Worm (Caenorhabditis elegans): ENCODE measurements around the gene wht-6.

The wht-6 gene

DNA sequence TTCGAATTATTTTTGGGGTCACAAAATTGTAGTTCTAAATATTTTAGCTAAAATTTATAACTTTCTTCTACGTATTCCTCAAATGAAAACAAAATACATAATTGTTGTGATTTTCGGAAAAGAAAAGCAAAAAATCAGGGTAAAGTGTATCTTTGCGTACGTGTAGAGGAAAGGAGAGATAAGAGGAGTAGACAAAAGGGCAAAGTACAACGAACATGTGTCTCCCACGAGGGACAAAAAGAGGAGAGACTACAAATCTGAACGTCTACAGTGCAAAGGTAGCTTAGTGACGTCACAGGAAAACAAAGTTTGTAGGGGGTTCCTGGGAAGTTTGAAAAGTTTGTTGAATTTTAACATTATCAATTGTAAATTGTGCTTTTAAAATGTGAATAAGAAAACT, 24.0 kb upstream of the wht-6 start (continued):
- TF ChIP-seq F10B5.3 (tag; optimal IDR thresholded peaks at IDR 0.05) (no peak), ama-1 (optimal IDR thresholded peaks at IDR 0.05) (peak; percentile 7), gei-8 (GFP tag; optimal IDR thresholded peaks at IDR 0.05) (no peak), mxl-3 (GFP tag; optimal IDR thresholded peaks at IDR 0.05) (peak; percentile 89), ZK337.2 (GFP tag; IDR thresholded peaks at IDR 0.05) (no peak), daf-8 (GFP tag; IDR thresholded peaks at IDR 0.05) (no peak), unc-39 (tag; optimal IDR thresholded peaks at IDR 0.05) (no peak), R02D3.7 (tag; optimal IDR thresholded peaks at IDR 0.05) (no peak), skn-1 (tag; optimal IDR thresholded peaks at IDR 0.05) (no peak), lin-1 (GFP tag; IDR thresholded peaks at IDR 0.05) (peak; percentile 39; the same call in 1 of the 2 replicates), sdz-12 (GFP tag; optimal IDR thresholded peaks at IDR 0.05) (no peak), dve-1 (tag; optimal IDR thresholded peaks at IDR 0.05; ENCODE audit: insufficient read depth) (peak; percentile 79), T26A8.4 (GFP tag; IDR thresholded peaks at IDR 0.05) (0 out of 2 replicates have a peak, but pooled peaks have one; percentile 26), tag-97 (GFP tag; IDR thresholded peaks at IDR 0.05) (no peak), T20F7.1 (GFP tag; optimal IDR thresholded peaks at IDR 0.05) (peak; percentile 53), lin-38 (GFP tag; IDR thresholded peaks at IDR 0.05) (peak; percentile 50), hif-1 (tag; optimal IDR thresholded peaks at IDR 0.05) (peak; percentile 6 to 63), hmg-1.1 (GFP tag; IDR thresholded peaks at IDR 0.05) (peak; percentile 54), mes-2 (tag; optimal IDR thresholded peaks at IDR 0.05; ENCODE audit: poor library complexity, severe bottlenecking) (peak; percentile 52), mdl-1 (tag; optimal IDR thresholded peaks at IDR 0.05) (peak; percentile 57 to 93), hlh-30 (tag; optimal IDR thresholded peaks at IDR 0.05; ENCODE audit: insufficient read depth) (peak; percentile 82), nhr-48 (tag; optimal IDR thresholded peaks at IDR 0.05) (peak; percentile 89), ceh-44 (GFP tag; IDR thresholded peaks at IDR 0.05) (no peak), nhr-111 (GFP tag; optimal IDR thresholded peaks at IDR 0.05) (no peak), ceh-20 (GFP tag; IDR thresholded peaks at IDR 0.05) (no peak), pqm-1 (tag; optimal IDR thresholded peaks at IDR 0.05) (peak; percentile 1), rbr-2 (tag; optimal IDR thresholded peaks at IDR 0.05) (no peak), nhr-77 (tag; optimal IDR thresholded peaks at IDR 0.05) (peak; percentile 44), vab-7 (GFP tag; IDR thresholded peaks at IDR 0.05) (no peak), nhr-28 (tag; optimal IDR thresholded peaks at IDR 0.05) (peak; percentile 93), mxl-2 (GFP tag; conservative IDR thresholded peaks at IDR 0.05) (no peak), nhr-76 (tag; optimal IDR thresholded peaks at IDR 0.05) (no peak), D1046.2 (GFP tag; IDR thresholded peaks at IDR 0.05) (no peak), ceh-32 (tag; optimal IDR thresholded peaks at IDR 0.05; ENCODE audit: poor library complexity) (no peak), ceh-28 (tag; optimal IDR thresholded peaks at IDR 0.05) (no peak), mep-1 (tag; optimal IDR thresholded peaks at IDR 0.05) (peak; percentile 61), ztf-7 (tag; optimal IDR thresholded peaks at IDR 0.05) (no peak), nhr-10 (tag; optimal IDR thresholded peaks at IDR 0.05) (peak; percentile 22), egl-43 (GFP tag; IDR thresholded peaks at IDR 0.05) (no peak)

DNA sequence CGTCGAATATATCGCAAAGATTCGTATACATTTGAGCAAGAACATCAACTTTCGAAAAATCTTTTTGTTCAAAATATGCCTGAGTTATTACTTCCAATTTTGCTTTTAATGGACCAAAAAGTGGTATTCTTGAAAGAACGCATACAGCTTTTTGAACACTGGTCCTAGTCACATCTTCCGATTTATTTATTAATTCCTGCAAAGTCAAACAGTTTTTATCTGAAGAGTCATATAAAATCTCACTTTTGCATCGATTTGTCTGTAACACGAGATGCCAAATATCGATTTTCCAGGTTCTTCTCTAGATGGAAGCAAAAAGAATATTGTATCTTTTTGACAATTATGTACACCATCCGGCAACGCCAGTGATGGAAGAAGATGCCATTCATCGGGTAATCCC, 21.7 kb upstream of the wht-6 start:
- TF ChIP-seq hif-1 (tag; optimal IDR thresholded peaks at IDR 0.05): no peak
- no peak for TF ChIP-seq unc-130 (GFP tag; optimal IDR thresholded peaks at IDR 0.05)
- TF ChIP-seq gei-8 (GFP tag; optimal IDR thresholded peaks at IDR 0.05): no peak
- peak; percentile 96 for TF ChIP-seq aha-1 (tag)
- no peak for TF ChIP-seq mxl-2 (GFP tag; conservative IDR thresholded peaks at IDR 0.05)
- TF ChIP-seq ZK337.2 (GFP tag; IDR thresholded peaks at IDR 0.05): no peak
- no peak for TF ChIP-seq ceh-82 (tag; optimal IDR thresholded peaks at IDR 0.05)
- peak; percentile 4 for TF ChIP-seq nhr-102 (tag; optimal IDR thresholded peaks at IDR 0.05)
- TF ChIP-seq hmg-1.1 (GFP tag; IDR thresholded peaks at IDR 0.05): no peak

Data from whole organism, L4 larva.